Worm (Caenorhabditis elegans): Measurements from ENCODE around the gene acp-5.

- TF ChIP-seq lin-13 (GFP tag; optimal IDR thresholded peaks at IDR 0.05) (no peak), unc-62 (GFP tag; optimal IDR thresholded peaks at IDR 0.05 in 1 of 2) (no peak), unc-62 (tag; optimal IDR thresholded peaks at IDR 0.05) (no peak), ztf-7 (tag; optimal IDR thresholded peaks at IDR 0.05) (no peak), ceh-20 (GFP tag; IDR thresholded peaks at IDR 0.05) (no peak), F10B5.3 (tag; optimal IDR thresholded peaks at IDR 0.05) (no peak), skn-1 (tag; optimal IDR thresholded peaks at IDR 0.05) (no peak), nhr-10 (tag; optimal IDR thresholded peaks at IDR 0.05) (no peak), nhr-237 (tag; optimal IDR thresholded peaks at IDR 0.05) (no peak), nhr-48 (tag; optimal IDR thresholded peaks at IDR 0.05) (no peak), unc-39 (tag; optimal IDR thresholded peaks at IDR 0.05) (no peak), aly-2 (tag; optimal IDR thresholded peaks at IDR 0.05) (no peak), egl-27 (tag; optimal IDR thresholded peaks at IDR 0.05) (no peak)
Measured at ce11 chrX:5877039-5877438, 47.8 kb downstream of the acp-5 start.

Data from whole organism, L4 larva.